Worm (Caenorhabditis elegans) whole organism, late embryonic: Measurements from ENCODE around the gene xtr-2.

Source experiments
- C08G9.2 ChIP-seq: sonication (generic microtip); optimal IDR thresholded peaks from 2 replicates; lab custom pipeline; 2016; ENCODE audit warnings: mild to moderate bottlenecking, missing genetic modification characterization, moderate library complexity, missing compliant biosample characterization
- C38D4.7 ChIP-seq: fragments of 200-800 bp; sonication (Bioruptor generic); optimal IDR thresholded peaks from 2 replicates; lab custom pipeline; 2018; ENCODE audit warnings: mild to moderate bottlenecking, missing genetic modification characterization, moderate library complexity, missing compliant biosample characterization
- K02D7.2 ChIP-seq: sonication (generic microtip); optimal IDR thresholded peaks from 2 replicates; lab custom pipeline; 2017; ENCODE audit warnings: mild to moderate bottlenecking, missing genetic modification characterization, missing compliant biosample characterization
- T23F11.4 ChIP-seq: fragments of 200-800 bp; sonication (Bioruptor generic); optimal IDR thresholded peaks from 2 replicates; lab custom pipeline; 2018; ENCODE audit warnings: mild to moderate bottlenecking, missing genetic modification characterization, missing compliant biosample characterization
- Y22D7AL.16 ChIP-seq: sonication (generic microtip); optimal IDR thresholded peaks from 2 replicates; lab custom pipeline; 2016; ENCODE audit warnings: missing genetic modification characterization, missing compliant biosample characterization
- ahr-1 ChIP-seq: sonication (generic microtip); optimal IDR thresholded peaks from 2 replicates; lab custom pipeline; 2016; ENCODE audit warnings: missing genetic modification characterization, missing compliant biosample characterization
- ceh-14 ChIP-seq: sonication (generic microtip); optimal IDR thresholded peaks from 2 replicates; lab custom pipeline; 2016; ENCODE audit warnings: missing genotype, missing genetic modification characterization, missing compliant biosample characterization
- ceh-18 ChIP-seq: sonication (generic microtip); optimal IDR thresholded peaks from 2 replicates; lab custom pipeline; 2016; ENCODE audit warnings: missing genetic modification characterization, missing compliant biosample characterization
- ceh-34 ChIP-seq: sonication (generic microtip); optimal IDR thresholded peaks from 2 replicates; lab custom pipeline; 2016; ENCODE audit warnings: mild to moderate bottlenecking, missing genetic modification characterization, missing compliant biosample characterization
- ceh-45 ChIP-seq: fragments of 200-800 bp; sonication (Bioruptor generic); IDR thresholded peaks from 2 replicates; pipeline ENCODE4 v1.3.6; 2022; ENCODE audit warnings: missing genetic modification reagents, missing genetic modification characterization, missing compliant biosample characterization
- che-1 ChIP-seq: sonication (generic microtip); optimal IDR thresholded peaks from 2 replicates; lab custom pipeline; 2016; ENCODE audit warnings: mild to moderate bottlenecking, missing genetic modification characterization, missing compliant biosample characterization
- fax-1 ChIP-seq: sonication (generic microtip); optimal IDR thresholded peaks from 2 replicates; lab custom pipeline; 2016; ENCODE audit warnings: missing genotype, missing genetic modification characterization, missing compliant biosample characterization
- fkh-10 ChIP-seq: fragments of 150-350 bp; optimal IDR thresholded peaks from 2 replicates; lab custom pipeline; 2014; ENCODE audit warnings: missing biosample characterization, missing genetic modification reagents, missing genetic modification characterization
- gmeb-2 ChIP-seq: sonication (generic microtip); optimal IDR thresholded peaks from 2 replicates; lab custom pipeline; 2016; ENCODE audit warnings: missing genetic modification characterization, inconsistent platforms, missing compliant biosample characterization
- hlh-6 ChIP-seq: sonication (generic microtip); optimal IDR thresholded peaks from 2 replicates; lab custom pipeline; 2016; ENCODE audit warnings: missing genotype, missing genetic modification characterization, missing compliant biosample characterization
- hlh-8 ChIP-seq: sonication (generic microtip); optimal IDR thresholded peaks from 2 replicates; lab custom pipeline; 2016; ENCODE audit warnings: missing genotype, missing genetic modification characterization, missing compliant biosample characterization
- lim-6 ChIP-seq: sonication (generic microtip); optimal IDR thresholded peaks from 2 replicates; lab custom pipeline; 2016; ENCODE audit warnings: missing genetic modification characterization, missing compliant biosample characterization
- lin-11 ChIP-seq: fragments of 200-800 bp; sonication (Bioruptor generic); optimal IDR thresholded peaks from 2 replicates; lab custom pipeline; 2018; ENCODE audit warnings: mild to moderate bottlenecking, missing genetic modification characterization, missing compliant biosample characterization
- madf-2 ChIP-seq: sonication (generic microtip); optimal IDR thresholded peaks from 2 replicates; lab custom pipeline; 2017; ENCODE audit warnings: missing genetic modification characterization, missing compliant biosample characterization
- mec-3 ChIP-seq: sonication (generic microtip); optimal IDR thresholded peaks from 2 replicates; lab custom pipeline; 2016; ENCODE audit warnings: borderline replicate concordance, missing genetic modification characterization, missing compliant biosample characterization
- npax-4 ChIP-seq: sonication (generic microtip); optimal IDR thresholded peaks from 2 replicates; lab custom pipeline; 2016; ENCODE audit warnings: missing genetic modification characterization, missing compliant biosample characterization
- odd-2 ChIP-seq: sonication (generic microtip); optimal IDR thresholded peaks from 2 replicates; lab custom pipeline; 2017; ENCODE audit warnings: antibody characterized with exemption, mild to moderate bottlenecking, missing genetic modification characterization, missing compliant biosample characterization
- pat-9 ChIP-seq: fragments of 200-800 bp; sonication (Bioruptor generic); optimal IDR thresholded peaks from 2 replicates; lab custom pipeline; 2018; ENCODE audit warnings: mild to moderate bottlenecking, missing genetic modification characterization, moderate library complexity, missing compliant biosample characterization
- pqm-1 ChIP-seq: sonication (generic microtip); optimal IDR thresholded peaks from 2 replicates; lab custom pipeline; 2016; ENCODE audit warnings: missing genetic modification characterization, missing compliant biosample characterization
- sox-2 ChIP-seq: fragments of 200-800 bp; sonication (Bioruptor generic); IDR thresholded peaks from 2 replicates; pipeline ENCODE4 v1.3.6; 2022; ENCODE audit warnings: missing genetic modification reagents, missing genetic modification characterization, missing compliant biosample characterization
- sox-4 ChIP-seq: sonication (generic microtip); optimal IDR thresholded peaks from 2 replicates; lab custom pipeline; 2017; ENCODE audit warnings: mild to moderate bottlenecking, missing genetic modification characterization, inconsistent platforms, missing compliant biosample characterization
- syd-9 ChIP-seq: sonication (generic microtip); optimal IDR thresholded peaks from 2 replicates; lab custom pipeline; 2016; ENCODE audit warnings: mild to moderate bottlenecking, missing genetic modification characterization, moderate library complexity, missing compliant biosample characterization
- tbx-7 ChIP-seq: sonication (generic microtip); optimal IDR thresholded peaks from 2 replicates; lab custom pipeline; 2016; ENCODE audit warnings: missing genotype, missing genetic modification characterization, missing compliant biosample characterization
- ttx-3 ChIP-seq: sonication (generic microtip); optimal IDR thresholded peaks from 2 replicates; lab custom pipeline; 2016; ENCODE audit warnings: missing genetic modification reagents, missing genetic modification characterization, missing compliant biosample characterization
- unc-55 ChIP-seq: sonication (generic microtip); optimal IDR thresholded peaks from 2 replicates; lab custom pipeline; 2017; ENCODE audit warnings: missing biosample characterization, missing genetic modification reagents, missing genetic modification characterization
- zip-5 ChIP-seq: sonication (generic microtip); optimal IDR thresholded peaks from 2 replicates; lab custom pipeline; 2016; ENCODE audit warnings: missing genetic modification characterization, missing compliant biosample characterization
- ztf-16 ChIP-seq: sonication (generic microtip); optimal IDR thresholded peaks from 2 replicates; lab custom pipeline; 2017; ENCODE audit warnings: missing genetic modification characterization, missing compliant biosample characterization

xtr-2 gene

ce11 chrX:12367498-12367897, 52.1 kb downstream of the xtr-2 start (continued):
- TF ChIP-seq ceh-14 (no peak), ahr-1 (tag; lab: Kevin White, UChicago) (peak; percentile 18), tbx-7 (no peak), madf-2 (tag; lab: Kevin White, UChicago) (no peak), C08G9.2 (peak; percentile 53), hlh-8 (tag; lab: Kevin White, UChicago) (no peak), npax-4 (tag; lab: Kevin White, UChicago) (peak; percentile 15), fax-1 (tag; lab: Kevin White, UChicago) (peak; percentile 1), syd-9 (tag; lab: Kevin White, UChicago) (peak; percentile 65), lim-6 (tag; lab: Kevin White, UChicago) (no peak), sox-2 (GFP tag; lab: Robert Waterston, UW) (peak; percentile 33; the same call in 1 of the 2 replicates), unc-55 (GFP tag; lab: Kevin White, UChicago) (no peak), hlh-6 (tag; lab: Kevin White, UChicago) (peak; percentile 61), odd-2 (no peak), ceh-18 (peak; percentile 56), pat-9 (tag; lab: Kevin White, UChicago) (peak; percentile 66), gmeb-2 (tag; lab: Kevin White, UChicago) (peak; percentile 46), ceh-45 (no peak), fkh-10 (peak; percentile 56), sox-4 (tag; lab: Kevin White, UChicago) (peak; percentile 40), pqm-1 (tag; lab: Kevin White, UChicago) (no peak), che-1 (peak; percentile 56), T23F11.4 (GFP tag; lab: Kevin White, UChicago) (peak; percentile 32), K02D7.2 (tag; lab: Kevin White, UChicago) (peak; percentile 26), ztf-16 (no peak), ttx-3 (tag; lab: Kevin White, UChicago) (peak; percentile 57), C38D4.7 (GFP tag; lab: Kevin White, UChicago) (peak; percentile 20), zip-5 (tag; lab: Kevin White, UChicago) (no peak), lin-11 (tag; lab: Kevin White, UChicago) (peak; percentile 47), mec-3 (tag; lab: Kevin White, UChicago) (no peak), ceh-34 (peak; percentile 38), Y22D7AL.16 (tag; lab: Kevin White, UChicago) (peak; percentile 29)
